Fruit fly (Drosophila melanogaster) whole organism, embryonic: ENCODE results near the gene jus.

Source experiments
- Adf1 ChIP-seq: fragments of 200-800 bp; sonication (Bioruptor generic); IDR thresholded peaks from 2 replicates; pipeline ENCODE4 v1.3.6; 2022; ENCODE audit warnings: missing biosample characterization, missing genetic modification characterization
- B-H2 ChIP-seq: fragments of 200-800 bp; sonication (Bioruptor generic); optimal IDR thresholded peaks from 2 replicates; lab custom pipeline; 2018; ENCODE audit warnings: missing biosample characterization, mild to moderate bottlenecking, missing genetic modification characterization
- Blimp-1 ChIP-seq: fragments of 200-800 bp; sonication (Bioruptor generic); optimal IDR thresholded peaks from 3 replicates; lab custom pipeline; 2018; ENCODE audit warnings: missing biosample characterization, missing genetic modification characterization, mild to moderate bottlenecking, moderate library complexity, missing genetic modification reagents
- Bteb2 ChIP-seq: fragments of 200-800 bp; sonication (Bioruptor generic); optimal IDR thresholded peaks from 2 replicates; lab custom pipeline; 2016; ENCODE audit warnings: missing biosample characterization, missing genetic modification characterization
- C15 ChIP-seq: fragments of 200-800 bp; sonication (Bioruptor generic); IDR thresholded peaks from 3 replicates; pipeline ENCODE4 v1.3.6; 2022; ENCODE audit warnings: missing biosample characterization, missing genetic modification characterization
- CG1024 ChIP-seq: fragments of 200-800 bp; sonication (Bioruptor generic); IDR thresholded peaks from 2 replicates; pipeline ENCODE4 v1.3.6; 2022; ENCODE audit warnings: missing biosample characterization, missing genetic modification characterization
- CG10321 ChIP-seq: fragments of 200-800 bp; sonication (Bioruptor generic); IDR thresholded peaks from 2 replicates; pipeline ENCODE4 v1.3.6; 2022; ENCODE audit warnings: missing biosample characterization, missing genetic modification characterization
- CG10543 ChIP-seq: fragments of 200-800 bp; sonication (Bioruptor generic); optimal IDR thresholded peaks from 3 replicates; lab custom pipeline; 2017; ENCODE audit warnings: missing biosample characterization, mild to moderate bottlenecking, missing genetic modification characterization, moderate library complexity
- CG10565 ChIP-seq: fragments of 200-800 bp; sonication (Bioruptor generic); optimal IDR thresholded peaks from 3 replicates; lab custom pipeline; 2016; ENCODE audit warnings: missing biosample characterization, mild to moderate bottlenecking, missing genetic modification characterization
- CG12155 ChIP-seq: fragments of 200-800 bp; sonication (Bioruptor generic); optimal IDR thresholded peaks from 3 replicates; lab custom pipeline; 2016; ENCODE audit warnings: missing biosample characterization, missing genetic modification characterization
- CG12299 ChIP-seq: fragments of 200-800 bp; sonication (Bioruptor generic); optimal IDR thresholded peaks from 2 replicates; lab custom pipeline; 2018; ENCODE audit warnings: missing biosample characterization, mild to moderate bottlenecking, missing genetic modification characterization
- CG13287 ChIP-seq: fragments of 200-800 bp; sonication (Bioruptor generic); IDR thresholded peaks from 2 replicates; pipeline ENCODE4 v1.3.6; 2022; ENCODE audit warnings: missing biosample characterization, missing genetic modification characterization; ENCODE audit not compliant: partially characterized antibody
- CG14667 ChIP-seq: fragments of 200-800 bp; sonication (Bioruptor generic); IDR thresholded peaks from 2 replicates; pipeline ENCODE4 v1.3.6; 2022; ENCODE audit warnings: missing biosample characterization, missing genetic modification characterization
- CG15073 ChIP-seq: fragments of 200-800 bp; sonication (Bioruptor generic); optimal IDR thresholded peaks from 2 replicates; lab custom pipeline; 2016; ENCODE audit warnings: missing biosample characterization, missing genetic modification characterization
- CG15696 ChIP-seq: fragments of 200-800 bp; sonication (Bioruptor generic); optimal IDR thresholded peaks from 2 replicates; lab custom pipeline; 2019; ENCODE audit warnings: missing biosample characterization, mild to moderate bottlenecking, missing genetic modification characterization, moderate library complexity
- CG1647 ChIP-seq: fragments of 200-800 bp; sonication (Bioruptor generic); optimal IDR thresholded peaks from 3 replicates; lab custom pipeline; 2016; ENCODE audit warnings: missing biosample characterization, missing genetic modification characterization
- CG17802 ChIP-seq: fragments of 200-800 bp; sonication (Bioruptor generic); optimal IDR thresholded peaks from 2 replicates; lab custom pipeline; 2018; ENCODE audit warnings: missing biosample characterization, mild to moderate bottlenecking, missing genetic modification characterization, moderate library complexity
- CG2129 ChIP-seq: fragments of 200-800 bp; sonication (Bioruptor generic); IDR thresholded peaks from 2 replicates; pipeline ENCODE4 v1.3.6; 2022; ENCODE audit warnings: missing biosample characterization, missing genetic modification characterization; ENCODE audit not compliant: partially characterized antibody
- CG31441 ChIP-seq: fragments of 200-800 bp; sonication (Bioruptor generic); IDR thresholded peaks from 2 replicates; pipeline ENCODE4 v1.3.6; 2022; ENCODE audit warnings: missing biosample characterization, missing genetic modification characterization
- CG4854 ChIP-seq: fragments of 200-800 bp; sonication (Bioruptor generic); optimal IDR thresholded peaks from 2 replicates; lab custom pipeline; 2016; ENCODE audit warnings: missing biosample characterization, missing genetic modification characterization, inconsistent platforms
- CG5180 ChIP-seq: fragments of 200-800 bp; sonication (Bioruptor generic); optimal IDR thresholded peaks from 3 replicates; lab custom pipeline; 2017; ENCODE audit warnings: missing biosample characterization, missing genetic modification characterization, mild to moderate bottlenecking, moderate library complexity, missing genetic modification reagents
- CG6175 ChIP-seq: fragments of 200-800 bp; sonication (Bioruptor generic); IDR thresholded peaks from 3 replicates; pipeline ENCODE4 v1.3.6; 2022; ENCODE audit warnings: missing biosample characterization, missing genetic modification characterization
- CG6654 ChIP-seq: fragments of 200-800 bp; sonication (Bioruptor generic); optimal IDR thresholded peaks from 2 replicates; lab custom pipeline; 2017; ENCODE audit warnings: missing biosample characterization, mild to moderate bottlenecking, missing genetic modification characterization
- CG8089 ChIP-seq: fragments of 200-800 bp; sonication (Bioruptor generic); optimal IDR thresholded peaks from 3 replicates; lab custom pipeline; 2016; ENCODE audit warnings: missing biosample characterization, missing genetic modification characterization
- CG8281 ChIP-seq: fragments of 200-800 bp; sonication (Bioruptor generic); optimal IDR thresholded peaks from 2 replicates; lab custom pipeline; 2018; ENCODE audit warnings: missing biosample characterization, mild to moderate bottlenecking, missing genetic modification characterization, moderate library complexity
- CG9215 ChIP-seq: fragments of 200-800 bp; sonication (Bioruptor generic); IDR thresholded peaks from 2 replicates; pipeline ENCODE4 v1.3.6; 2022; ENCODE audit warnings: missing biosample characterization, missing genetic modification characterization
- CG9609 ChIP-seq: fragments of 200-800 bp; sonication (Bioruptor generic); optimal IDR thresholded peaks from 3 replicates; lab custom pipeline; 2016; ENCODE audit warnings: missing biosample characterization, missing genetic modification characterization
- CG9727 ChIP-seq: fragments of 200-800 bp; sonication (Bioruptor generic); optimal IDR thresholded peaks from 3 replicates; lab custom pipeline; 2017; ENCODE audit warnings: missing biosample characterization, mild to moderate bottlenecking, missing genetic modification characterization
- D19A ChIP-seq: fragments of 200-800 bp; optimal IDR thresholded peaks from 3 replicates; lab custom pipeline; 2019; ENCODE audit warnings: missing biosample characterization, mild to moderate bottlenecking, missing genetic modification characterization, moderate library complexity
- Dip3 ChIP-seq: fragments of 200-800 bp; sonication (Bioruptor generic); optimal IDR thresholded peaks from 3 replicates; lab custom pipeline; 2016; ENCODE audit warnings: missing biosample characterization, missing genetic modification characterization
- Dp ChIP-seq: fragments of 200-800 bp; sonication (Bioruptor generic); optimal IDR thresholded peaks from 2 replicates; lab custom pipeline; 2018; ENCODE audit warnings: missing biosample characterization, mild to moderate bottlenecking, missing genetic modification characterization, moderate library complexity
- Hey ChIP-seq: fragments of 200-800 bp; sonication (Bioruptor generic); optimal IDR thresholded peaks from 3 replicates; lab custom pipeline; 2018; ENCODE audit warnings: missing biosample characterization, mild to moderate bottlenecking, missing genetic modification characterization
- Hmx ChIP-seq: fragments of 200-800 bp; sonication (Bioruptor generic); optimal IDR thresholded peaks from 2 replicates; lab custom pipeline; 2016; ENCODE audit warnings: missing biosample characterization, missing genetic modification characterization
- Hr39 ChIP-seq: fragments of >200 bp; optimal IDR thresholded peaks from 2 replicates; lab custom pipeline; 2017
- Mes4 ChIP-seq: fragments of 200-800 bp; sonication (Bioruptor generic); optimal IDR thresholded peaks from 2 replicates; lab custom pipeline; 2016; ENCODE audit warnings: missing biosample characterization, missing genetic modification characterization
- Xrp1 ChIP-seq: fragments of 200-800 bp; sonication (Bioruptor generic); IDR thresholded peaks from 2 replicates; pipeline ENCODE4 v1.3.6; 2022; ENCODE audit warnings: missing biosample characterization, missing genetic modification characterization
- cato ChIP-seq: fragments of 200-800 bp; sonication (Bioruptor generic); optimal IDR thresholded peaks from 2 replicates; lab custom pipeline; 2016; ENCODE audit warnings: missing biosample characterization, missing genetic modification characterization, borderline replicate concordance
- chm ChIP-seq: fragments of 200-800 bp; sonication (Bioruptor generic); IDR thresholded peaks from 2 replicates; pipeline ENCODE4 v1.3.6; 2022; ENCODE audit warnings: missing biosample characterization, missing genetic modification characterization
- dysf ChIP-seq: fragments of 200-800 bp; sonication (Bioruptor generic); IDR thresholded peaks from 3 replicates; pipeline ENCODE4 v1.3.6; 2022; ENCODE audit warnings: missing biosample characterization, missing genetic modification characterization
- exex ChIP-seq: fragments of 200-800 bp; sonication (Bioruptor generic); optimal IDR thresholded peaks from 4 replicates; lab custom pipeline; 2018; ENCODE audit warnings: missing biosample characterization, mild to moderate bottlenecking, missing genetic modification characterization, moderate library complexity
- gcm ChIP-seq: fragments of 200-800 bp; sonication (Bioruptor generic); optimal IDR thresholded peaks from 2 replicates; lab custom pipeline; 2019; ENCODE audit warnings: missing biosample characterization, mild to moderate bottlenecking, missing genetic modification characterization, moderate library complexity
- her ChIP-seq: fragments of 200-800 bp; sonication (Bioruptor generic); optimal IDR thresholded peaks from 2 replicates; lab custom pipeline; 2016; ENCODE audit warnings: missing biosample characterization, missing genetic modification characterization
- jigr1 ChIP-seq: fragments of 200-800 bp; sonication (Bioruptor generic); IDR thresholded peaks from 3 replicates; pipeline ENCODE4 v1.3.6; 2022; ENCODE audit warnings: missing biosample characterization, missing genetic modification characterization
- lola ChIP-seq, 3 experiments: fragments of >200 bp in 2 of 3; fragments of 200-800 bp in 1 of 3; sonication (Bioruptor generic) in 1 of 3; optimal IDR thresholded peaks; 2 replicates each; lab custom pipeline; 2017 to 2019; ENCODE audit warnings: missing biosample characterization in 3 of 3, missing genetic modification characterization in 3 of 3, mild to moderate bottlenecking in 1 of 3, moderate library complexity in 1 of 3
- maf-S ChIP-seq: fragments of 200-800 bp; sonication (Bioruptor generic); optimal IDR thresholded peaks from 2 replicates; lab custom pipeline; 2016; ENCODE audit warnings: missing biosample characterization, missing genetic modification characterization
- nerfin-1 ChIP-seq: fragments of 200-800 bp; sonication (Bioruptor generic); optimal IDR thresholded peaks from 3 replicates; lab custom pipeline; 2019; ENCODE audit warnings: missing biosample characterization, mild to moderate bottlenecking, missing genetic modification characterization, moderate library complexity
- psq ChIP-seq: fragments of 200-800 bp; sonication (Bioruptor generic); optimal IDR thresholded peaks from 2 replicates; lab custom pipeline; 2017; ENCODE audit warnings: missing biosample characterization, missing genetic modification characterization
- pum ChIP-seq: fragments of 200-800 bp; sonication (Bioruptor generic); optimal IDR thresholded peaks from 2 replicates; lab custom pipeline; 2016; ENCODE audit warnings: missing biosample characterization, missing genetic modification characterization
- ranshi ChIP-seq: fragments of 200-800 bp; sonication (Bioruptor generic); IDR thresholded peaks from 2 replicates; pipeline ENCODE4 v1.3.6; 2022; ENCODE audit warnings: missing biosample characterization, missing genetic modification characterization
- sna ChIP-seq: fragments of 200-800 bp; sonication (Bioruptor generic); IDR thresholded peaks from 2 replicates; pipeline ENCODE4 v1.3.6; 2022; ENCODE audit warnings: missing biosample characterization, missing genetic modification characterization; ENCODE audit not compliant: partially characterized antibody
- ssp ChIP-seq: fragments of 200-800 bp; sonication (Bioruptor generic); IDR thresholded peaks from 2 replicates; pipeline ENCODE4 v1.3.6; 2022; ENCODE audit warnings: missing biosample characterization, missing genetic modification characterization
- vfl ChIP-seq: fragments of 200-800 bp; sonication (Bioruptor generic); optimal IDR thresholded peaks from 2 replicates; lab custom pipeline; 2016; ENCODE audit warnings: missing biosample characterization, missing genetic modification characterization

jus gene

dm6 chr3R:29207996-29208395, 13.2 kb upstream of the jus start (continued):
- TF ChIP-seq Hey (tag; lab: Kevin White, UChicago), result no peak
- no peak for TF ChIP-seq vfl (GFP tag; lab: Kevin White, UChicago)
- no peak for TF ChIP-seq Mes4 (GFP tag; lab: Kevin White, UChicago)
- peak; percentile 83 for TF ChIP-seq Blimp-1 (GFP tag; lab: Kevin White, UChicago)
- peak; percentile 26; the same call in 1 of the 2 replicates for TF ChIP-seq ssp (GFP tag; lab: Robert Waterston, UW)
- no peak for TF ChIP-seq CG10543 (GFP tag; lab: Kevin White, UChicago)
- TF ChIP-seq nerfin-1 (tag; lab: Kevin White, UChicago), result peak; percentile 52
- TF ChIP-seq CG8281 (tag; lab: Kevin White, UChicago), result peak; percentile 39
- no peak for TF ChIP-seq sna (GFP tag; lab: Robert Waterston, UW)
- TF ChIP-seq B-H2 (GFP tag; lab: Kevin White, UChicago), result no peak
- no peak for TF ChIP-seq CG2129
- peak; percentile 26 for TF ChIP-seq Dip3
- no peak for TF ChIP-seq Dp
- no peak for TF ChIP-seq exex (tag; lab: Kevin White, UChicago)
- TF ChIP-seq CG6175 (GFP tag; lab: Robert Waterston, UW), result no peak; the same call in 2 of the 3 replicates
- TF ChIP-seq CG9609 (GFP tag; lab: Kevin White, UChicago), result no peak
- peak; percentile 73 for TF ChIP-seq gcm (GFP tag; lab: Kevin White, UChicago)
- peak; percentile 69 for TF ChIP-seq D19A (tag; lab: Kevin White, UChicago)
- peak; percentile 75 for TF ChIP-seq Xrp1 (GFP tag; lab: Robert Waterston, UW)
- no peak for TF ChIP-seq Hr39 (lab: Kevin White, UChicago)
- TF ChIP-seq CG9215 (GFP tag; lab: Robert Waterston, UW), result no peak
- peak; percentile 37 for TF ChIP-seq CG14667 (GFP tag; lab: Robert Waterston, UW)
- TF ChIP-seq CG15696 (tag; lab: Kevin White, UChicago), result no peak
- TF ChIP-seq jigr1 (GFP tag; lab: Robert Waterston, UW), result no peak
- TF ChIP-seq cato, result no peak
- no peak for TF ChIP-seq her
- TF ChIP-seq CG12299 (tag; lab: Kevin White, UChicago), result peak; percentile 25
- TF ChIP-seq maf-S (GFP tag; lab: Kevin White, UChicago), result no peak
- no peak for TF ChIP-seq Hmx
- peak; percentile 30 for TF ChIP-seq CG9727 (GFP tag; lab: Kevin White, UChicago)
- peak; percentile 10 for TF ChIP-seq CG4854 (GFP tag; lab: Kevin White, UChicago)
- no peak for TF ChIP-seq CG6654
- TF ChIP-seq psq (GFP tag; lab: Kevin White, UChicago), result no peak
- peak; percentile 79 for TF ChIP-seq chm (GFP tag; lab: Robert Waterston, UW)
- peak; percentile 75 for TF ChIP-seq CG31441
- TF ChIP-seq CG12155 (GFP tag; lab: Kevin White, UChicago), result peak; percentile 24
- TF ChIP-seq CG15073 (GFP tag; lab: Kevin White, UChicago), result no peak
- TF ChIP-seq dysf (GFP tag; lab: Robert Waterston, UW), result peak; percentile 76
- no peak for TF ChIP-seq CG10321 (GFP tag; lab: Robert Waterston, UW)
- TF ChIP-seq Adf1, result no peak
- TF ChIP-seq lola (GFP tag; optimal IDR thresholded peaks at IDR 0.05; lab: Kevin White, UChicago), result peak in 1 of 3 experiments; percentile 62
- TF ChIP-seq Bteb2 (GFP tag; lab: Kevin White, UChicago), result no peak
- peak; percentile 43 for TF ChIP-seq CG17802
- TF ChIP-seq pum (GFP tag; lab: Kevin White, UChicago), result peak; percentile 27
- TF ChIP-seq CG13287 (GFP tag; lab: Robert Waterston, UW), result no peak
- no peak for TF ChIP-seq CG1647 (GFP tag; lab: Kevin White, UChicago)
- TF ChIP-seq CG8089 (GFP tag; lab: Kevin White, UChicago), result no peak
- 0 out of 2 replicates have a peak, but pooled peaks have one; percentile 40 for TF ChIP-seq CG1024 (GFP tag; lab: Robert Waterston, UW)
- no peak for TF ChIP-seq C15 (GFP tag; lab: Robert Waterston, UW)
- peak; percentile 43; the same call in 1 of the 2 replicates for TF ChIP-seq ranshi
- no peak for TF ChIP-seq CG10565 (GFP tag; lab: Kevin White, UChicago)
- TF ChIP-seq CG5180 (GFP tag; lab: Kevin White, UChicago), result peak; percentile 58
